Fruit fly (Drosophila melanogaster): Measurements from ENCODE around the gene Usp32.

- TF ChIP-seq Gug (GFP tag; IDR thresholded peaks at IDR 0.05) (no peak), fd59A (GFP tag; optimal IDR thresholded peaks at IDR 0.05) (no peak), cyc (GFP tag; optimal IDR thresholded peaks at IDR 0.05) (no peak), Hr4 (GFP tag; optimal IDR thresholded peaks at IDR 0.05) (no peak), CG3032 (tag; optimal IDR thresholded peaks at IDR 0.05) (no peak), Hr38 (GFP tag; optimal IDR thresholded peaks at IDR 0.05) (no peak), CG34406 (GFP tag; optimal IDR thresholded peaks at IDR 0.05) (no peak), OdsH (GFP tag; optimal IDR thresholded peaks at IDR 0.05) (no peak), svp (GFP tag) (peak; percentile 84), CG6854 (GFP tag; optimal IDR thresholded peaks at IDR 0.05) (no peak), esn (GFP tag; optimal IDR thresholded peaks at IDR 0.05) (no peak)
Observed at dm6 chr3L:19857923-19858490, 12.9 kb upstream of the Usp32 start.
